Worm (Caenorhabditis elegans) whole organism, young adult: ENCODE results near the gene ztf-29.
A peak's percentile ranks its signal among the peaks of the same experiment; 100 is the strongest.

ENCODE experiments used
- D2030.7 ChIP-seq: fragments of 200-800 bp; sonication (Bioruptor generic); IDR thresholded peaks from 2 replicates; pipeline ENCODE4 v1.3.6; 2022; ENCODE audit warnings: missing genetic modification reagents, missing genetic modification characterization, missing compliant biosample characterization
- F33H1.4 ChIP-seq: fragments of 200-800 bp; sonication (Bioruptor generic); IDR thresholded peaks from 2 replicates; pipeline ENCODE4 v1.3.6; 2022; ENCODE audit warnings: missing genetic modification reagents, missing genetic modification characterization, missing compliant biosample characterization
- F37B4.10 ChIP-seq: fragments of 200-800 bp; sonication (Bioruptor generic); IDR thresholded peaks from 2 replicates; pipeline ENCODE4 v1.3.6; 2022; ENCODE audit warnings: missing genetic modification characterization, missing compliant biosample characterization
- F52B5.7 ChIP-seq: sonication (generic microtip); optimal IDR thresholded peaks from 2 replicates; lab custom pipeline; 2016; ENCODE audit warnings: mild to moderate bottlenecking, missing genetic modification characterization, missing compliant biosample characterization
- aptf-3 ChIP-seq: fragments of 200-800 bp; sonication (Bioruptor generic); IDR thresholded peaks from 2 replicates; pipeline ENCODE4 v1.3.6; 2022; ENCODE audit warnings: missing genetic modification characterization, missing compliant biosample characterization
- atf-7 ChIP-seq: sonication (generic microtip); optimal IDR thresholded peaks from 2 replicates; lab custom pipeline; 2017; ENCODE audit warnings: mild to moderate bottlenecking, missing genetic modification characterization, missing compliant biosample characterization
- attf-5 ChIP-seq: fragments of 200-800 bp; sonication (Bioruptor generic); optimal IDR thresholded peaks from 2 replicates; lab custom pipeline; 2018; ENCODE audit warnings: mild to moderate bottlenecking, missing genetic modification characterization, missing compliant biosample characterization
- attf-6 ChIP-seq: fragments of 200-800 bp; sonication (Bioruptor generic); IDR thresholded peaks from 2 replicates; pipeline ENCODE4 v1.3.6; 2022; ENCODE audit warnings: missing genetic modification reagents, missing genetic modification characterization, missing compliant biosample characterization
- cebp-1 ChIP-seq, 2 experiments: fragments of 200-800 bp in 1 of 2; sonication (Bioruptor generic) in 1 of 2; sonication (generic microtip) in 1 of 2; IDR thresholded peaks in 1 of 2; optimal IDR thresholded peaks in 1 of 2; 2 replicates each; pipeline versions ENCODE4 v1.3.6 to Lab custom; 2017 to 2022; ENCODE audit warnings: missing compliant biosample characterization in 2 of 2, missing genetic modification characterization in 2 of 2, mild to moderate bottlenecking in 1 of 2, missing genetic modification reagents in 1 of 2, moderate library complexity in 1 of 2
- ceh-100 ChIP-seq: fragments of 200-800 bp; sonication (Bioruptor generic); IDR thresholded peaks from 2 replicates; pipeline ENCODE4 v1.3.6; 2022; ENCODE audit warnings: missing genetic modification reagents, missing genetic modification characterization, missing compliant biosample characterization
- ceh-40 ChIP-seq: fragments of 200-800 bp; sonication (Bioruptor generic); IDR thresholded peaks from 2 replicates; pipeline ENCODE4 v1.3.6; 2022; ENCODE audit warnings: missing genetic modification characterization, missing compliant biosample characterization
- ceh-58 ChIP-seq: fragments of 200-800 bp; sonication (Bioruptor generic); IDR thresholded peaks from 2 replicates; pipeline ENCODE4 v1.3.6; 2022; ENCODE audit warnings: missing genetic modification characterization, missing compliant biosample characterization
- ceh-91 ChIP-seq: fragments of 200-800 bp; sonication (Bioruptor generic); IDR thresholded peaks from 2 replicates; pipeline ENCODE4 v1.3.6; 2022; ENCODE audit warnings: missing genetic modification reagents, missing genetic modification characterization, missing compliant biosample characterization
- chd-7 ChIP-seq: sonication (generic microtip); optimal IDR thresholded peaks from 2 replicates; lab custom pipeline; 2016; ENCODE audit warnings: mild to moderate bottlenecking, missing genetic modification characterization, moderate library complexity, missing compliant biosample characterization
- dox-1 ChIP-seq: fragments of 200-800 bp; sonication (Bioruptor generic); IDR thresholded peaks from 2 replicates; pipeline ENCODE4 v1.3.6; 2022; ENCODE audit warnings: missing genetic modification reagents, missing genetic modification characterization, missing compliant biosample characterization
- dpl-1 ChIP-seq: fragments of 150-350 bp; optimal IDR thresholded peaks from 2 replicates; lab custom pipeline; 2014; ENCODE audit warnings: missing biosample characterization, missing genetic modification reagents, missing genetic modification characterization
- efl-1 ChIP-seq: fragments of 150-350 bp; optimal IDR thresholded peaks from 2 replicates; lab custom pipeline; 2014; ENCODE audit warnings: missing biosample characterization, missing genetic modification reagents, missing genetic modification characterization
- hlh-26 ChIP-seq: fragments of 200-800 bp; sonication (Bioruptor generic); conservative IDR thresholded peaks from 2 replicates; pipeline ENCODE4 v1.3.6; 2022; ENCODE audit warnings: missing genetic modification reagents, missing genetic modification characterization, missing compliant biosample characterization
- hmg-1.2 ChIP-seq: fragments of 200-800 bp; sonication (Bioruptor generic); IDR thresholded peaks from 2 replicates; pipeline ENCODE4 v1.3.6; 2022; ENCODE audit warnings: missing genetic modification reagents, missing genetic modification characterization, missing compliant biosample characterization
- hrde-1 ChIP-seq: sonication (generic microtip); optimal IDR thresholded peaks from 2 replicates; lab custom pipeline; 2016; ENCODE audit warnings: missing genetic modification characterization, mild to moderate bottlenecking, missing compliant biosample characterization, moderate library complexity, missing genotype, missing genetic modification reagents, borderline replicate concordance
- hsf-1 ChIP-seq: fragments of 200-800 bp; sonication (Bioruptor generic); IDR thresholded peaks from 2 replicates; pipeline ENCODE4 v1.3.6; 2022; ENCODE audit warnings: missing genetic modification reagents, missing genetic modification characterization, missing compliant biosample characterization
- lsl-1 ChIP-seq: fragments of 200-800 bp; sonication (Bioruptor generic); optimal IDR thresholded peaks from 2 replicates; lab custom pipeline; 2018; ENCODE audit warnings: mild to moderate bottlenecking, missing genetic modification characterization, moderate library complexity, missing compliant biosample characterization
- madf-3 ChIP-seq: fragments of 200-800 bp; sonication (Bioruptor generic); IDR thresholded peaks from 2 replicates; pipeline ENCODE4 v1.3.6; 2022; ENCODE audit warnings: missing genetic modification reagents, missing genetic modification characterization, missing compliant biosample characterization
- madf-6 ChIP-seq: fragments of 200-800 bp; sonication (Bioruptor generic); IDR thresholded peaks from 2 replicates; pipeline ENCODE4 v1.3.6; 2022; ENCODE audit warnings: missing genetic modification reagents, missing genetic modification characterization, missing compliant biosample characterization
- madf-8 ChIP-seq: fragments of 200-800 bp; sonication (Bioruptor generic); conservative IDR thresholded peaks from 2 replicates; pipeline ENCODE4 v1.3.6; 2022; ENCODE audit warnings: missing genetic modification reagents, missing genetic modification characterization, missing compliant biosample characterization
- mcd-1 ChIP-seq: fragments of 200-800 bp; sonication (Bioruptor generic); IDR thresholded peaks from 2 replicates; pipeline ENCODE4 v1.3.6; 2022; ENCODE audit warnings: missing genetic modification reagents, missing genetic modification characterization, missing compliant biosample characterization
- mel-28 ChIP-seq: sonication (generic microtip); optimal IDR thresholded peaks from 2 replicates; lab custom pipeline; 2016; ENCODE audit warnings: borderline replicate concordance, mild to moderate bottlenecking, missing genetic modification characterization, missing compliant biosample characterization
- nfyb-1 ChIP-seq: fragments of 200-800 bp; sonication (Bioruptor generic); IDR thresholded peaks from 2 replicates; pipeline ENCODE4 v1.3.6; 2022; ENCODE audit warnings: missing genetic modification reagents, missing genetic modification characterization, missing compliant biosample characterization
- nhr-90 ChIP-seq: sonication (generic microtip); optimal IDR thresholded peaks from 2 replicates; lab custom pipeline; 2016; ENCODE audit warnings: missing genotype, mild to moderate bottlenecking, missing genetic modification characterization, missing compliant biosample characterization
- pbrm-1 ChIP-seq: fragments of 200-800 bp; sonication (Bioruptor generic); IDR thresholded peaks from 2 replicates; pipeline ENCODE4 v1.3.6; 2022; ENCODE audit warnings: missing genetic modification reagents, missing genetic modification characterization, missing compliant biosample characterization
- rcor-1 ChIP-seq: fragments of 200-800 bp; sonication (Bioruptor generic); IDR thresholded peaks from 2 replicates; pipeline ENCODE4 v1.3.6; 2022; ENCODE audit warnings: missing genetic modification reagents, missing genetic modification characterization, missing compliant biosample characterization
- snpc-3.4 ChIP-seq: sonication (generic microtip); optimal IDR thresholded peaks from 2 replicates; lab custom pipeline; 2017; ENCODE audit warnings: missing genetic modification characterization, mild to moderate bottlenecking, missing compliant biosample characterization, antibody characterized with exemption, moderate library complexity, missing genotype, missing genetic modification reagents
- snpc-4 ChIP-seq, 5 experiments: fragments of 150-350 bp in 1 of 5; sonication (generic microtip) in 4 of 5; optimal IDR thresholded peaks; 2 replicates each; lab custom pipeline; 2014 to 2018; ENCODE audit warnings: missing genetic modification characterization in 5 of 5, missing biosample characterization in 3 of 5, antibody characterized with exemption in 2 of 5, mild to moderate bottlenecking in 2 of 5, missing compliant biosample characterization in 2 of 5, missing genotype in 2 of 5, moderate library complexity in 2 of 5, missing genetic modification reagents in 1 of 5
- tbp1 ChIP-seq: fragments of 200-800 bp; sonication (Bioruptor generic); optimal IDR thresholded peaks from 2 replicates; lab custom pipeline; 2018; ENCODE audit warnings: mild to moderate bottlenecking, missing genetic modification characterization, missing compliant biosample characterization
- tbx-9 ChIP-seq: sonication (generic microtip); optimal IDR thresholded peaks from 2 replicates; lab custom pipeline; 2016; ENCODE audit warnings: borderline replicate concordance, missing genetic modification characterization, inconsistent platforms, missing compliant biosample characterization
- tlf-1 ChIP-seq: fragments of 200-800 bp; sonication (Bioruptor generic); optimal IDR thresholded peaks from 2 replicates; lab custom pipeline; 2018; ENCODE audit warnings: mild to moderate bottlenecking, missing genetic modification characterization, missing compliant biosample characterization
- xnd-1 ChIP-seq: sonication (generic microtip); optimal IDR thresholded peaks from 2 replicates; lab custom pipeline; 2016; ENCODE audit warnings: missing genotype, missing genetic modification reagents, missing genetic modification characterization, missing compliant biosample characterization
- zim-3 ChIP-seq: sonication (generic microtip); optimal IDR thresholded peaks from 2 replicates; lab custom pipeline; 2017; ENCODE audit warnings: mild to moderate bottlenecking, missing genetic modification characterization, moderate library complexity, missing compliant biosample characterization
- ztf-22 ChIP-seq: fragments of 200-800 bp; sonication (Bioruptor generic); optimal IDR thresholded peaks from 2 replicates; lab custom pipeline; 2018; ENCODE audit warnings: mild to moderate bottlenecking, missing genetic modification characterization, moderate library complexity, missing compliant biosample characterization
- ztf-25 ChIP-seq: fragments of 200-800 bp; sonication (Bioruptor generic); IDR thresholded peaks from 2 replicates; pipeline ENCODE4 v1.3.6; 2022; ENCODE audit warnings: missing genetic modification reagents, missing genetic modification characterization, missing compliant biosample characterization
- ztf-3 ChIP-seq: fragments of 200-800 bp; sonication (Bioruptor generic); optimal IDR thresholded peaks from 2 replicates; lab custom pipeline; 2018; ENCODE audit warnings: mild to moderate bottlenecking, missing genetic modification characterization, missing compliant biosample characterization

The ztf-29 gene

DNA sequence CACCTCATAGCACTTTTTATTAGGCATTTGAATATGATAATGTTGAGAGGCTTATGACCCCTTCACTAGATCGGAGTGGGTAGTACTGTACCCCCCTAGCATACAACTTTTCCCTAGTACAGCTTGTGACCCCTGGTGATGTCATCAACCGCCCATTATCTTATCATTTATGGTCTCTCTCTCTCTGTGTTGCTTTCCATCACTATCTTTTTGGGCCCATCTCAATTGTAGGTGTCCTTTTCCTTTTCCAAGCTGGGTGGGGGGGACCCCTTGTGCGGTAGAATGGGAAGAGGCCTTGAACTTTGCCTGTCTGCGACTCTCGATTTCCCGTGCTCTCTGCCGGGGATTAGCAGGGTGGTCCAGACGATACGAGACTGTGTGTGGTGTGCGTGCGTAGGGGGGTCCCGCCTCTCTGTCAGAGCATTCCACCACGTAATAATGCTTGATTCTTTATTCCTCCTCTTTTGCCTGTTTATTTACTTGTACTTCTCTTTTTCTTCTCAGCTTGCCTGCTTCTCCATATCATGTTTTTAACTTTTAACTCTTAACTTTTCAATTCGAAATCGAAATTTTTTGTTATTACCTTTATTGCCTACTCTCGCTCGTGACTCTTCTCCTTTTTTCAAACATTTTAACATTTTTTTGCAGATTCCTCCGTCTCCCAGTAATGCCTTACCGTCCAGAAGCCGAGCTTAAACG lies at the start of gene ztf-29:
TSS of gene ztf-29 (plus strand) at position 649 of the 699 bp plus-strand sequence.
- TF ChIP-seq nfyb-1 (GFP tag; lab: Robert Waterston, UW), result 0 out of 2 replicates have a peak, but pooled peaks have one; percentile 38
- TF ChIP-seq chd-7, result no peak
- peak; percentile 48 for TF ChIP-seq hmg-1.2 (GFP tag; lab: Robert Waterston, UW)
- TF ChIP-seq hlh-26 (GFP tag; lab: Robert Waterston, UW), result no peak
- TF ChIP-seq aptf-3 (GFP tag; lab: Robert Waterston, UW), result no peak
- TF ChIP-seq, all 124 proteins: peak for 2

DNA sequence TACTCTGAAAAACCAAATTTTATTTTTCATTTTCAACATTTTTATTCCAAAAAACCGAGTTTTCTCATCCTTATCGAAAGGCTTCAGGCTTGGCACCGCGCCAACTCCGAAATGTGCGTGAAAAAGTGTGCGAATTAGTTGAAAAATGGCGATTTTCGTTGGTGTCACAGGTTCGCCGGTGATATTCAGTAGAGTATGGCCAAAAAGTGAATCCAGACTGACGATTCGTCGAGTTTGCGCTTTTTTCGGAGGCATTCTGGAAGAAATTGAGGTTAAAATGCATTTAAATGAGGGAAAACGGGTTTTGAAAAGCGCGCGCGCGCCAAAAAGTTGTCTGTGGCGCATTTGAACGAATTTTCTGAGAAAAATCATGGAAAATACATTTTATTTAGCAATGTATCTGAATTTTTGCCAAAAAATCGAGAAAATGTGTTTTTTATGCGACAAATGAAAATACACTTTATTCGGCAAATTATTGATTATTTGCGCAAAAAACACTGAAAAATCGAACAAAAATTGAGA lies 37.4 kb upstream of the ztf-29 start, which contains the start of the genes Y66D12A.16 and such-1:
TSS of gene Y66D12A.16 (plus strand) at position 51 of the 522 bp plus-strand sequence.
TSS of gene such-1 (minus strand) at position 256 of the 522 bp plus-strand sequence.
- TF ChIP-seq attf-5, result no peak
- no peak for TF ChIP-seq snpc-4 (GFP tag; optimal IDR thresholded peaks at IDR 0.05; lab: Kevin White, UChicago)
- no peak for TF ChIP-seq snpc-4 (tag; optimal IDR thresholded peaks at IDR 0.05; lab: Kevin White, UChicago)
- no peak for TF ChIP-seq ztf-25 (GFP tag; lab: Robert Waterston, UW)
- peak; percentile 73 for TF ChIP-seq madf-8 (GFP tag; lab: Robert Waterston, UW)
- peak; percentile 12; the same call in 1 of the 2 replicates for TF ChIP-seq D2030.7 (GFP tag; lab: Robert Waterston, UW)
- TF ChIP-seq dpl-1, result peak; percentile 48
- TF ChIP-seq efl-1 (GFP tag; lab: Kevin White, UChicago), result peak; percentile 74
- TF ChIP-seq ceh-91, result peak; percentile 39; the same call in 1 of the 2 replicates
- peak; percentile 67; the same call in 1 of the 2 replicates for TF ChIP-seq hsf-1
- TF ChIP-seq F33H1.4 (GFP tag; lab: Robert Waterston, UW), result peak; percentile 31
- no peak for TF ChIP-seq ztf-22
- peak; percentile 86 for TF ChIP-seq madf-6 (GFP tag; lab: Robert Waterston, UW)
- TF ChIP-seq, all 124 proteins: peak for 8

DNA sequence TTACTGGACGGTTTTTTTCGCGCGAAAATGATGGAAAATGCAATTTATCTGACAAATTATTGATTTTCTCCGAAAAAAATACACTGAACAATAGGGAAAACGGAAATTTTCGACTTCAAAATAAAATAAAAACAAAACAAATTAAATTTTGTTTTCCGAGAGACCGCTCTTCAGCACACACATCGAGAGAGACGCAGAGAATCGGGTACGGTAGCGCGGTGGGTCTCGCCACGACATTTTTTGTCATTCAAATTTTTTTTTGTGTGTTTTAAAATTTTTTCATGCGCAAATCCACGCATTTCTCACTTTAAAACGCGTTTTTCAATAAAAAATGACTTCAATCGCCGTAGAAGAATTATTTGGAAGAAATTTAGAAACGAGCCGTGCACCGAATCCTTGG lies 36.9 kb upstream of the ztf-29 start:
- TF ChIP-seq hlh-26 (GFP tag; lab: Robert Waterston, UW), result no peak
- peak; percentile 97 for TF ChIP-seq F33H1.4 (GFP tag; lab: Robert Waterston, UW)
- peak; percentile 31 for TF ChIP-seq tlf-1 (GFP tag; lab: Kevin White, UChicago)
- peak; percentile 96 for TF ChIP-seq lsl-1
- no peak for TF ChIP-seq ceh-58 (GFP tag; lab: Robert Waterston, UW)
- no peak for TF ChIP-seq nhr-90 (tag; lab: Kevin White, UChicago)
- TF ChIP-seq tbx-9, result no peak
- TF ChIP-seq madf-6 (GFP tag; lab: Robert Waterston, UW), result peak; percentile 96
- no peak for TF ChIP-seq atf-7 (tag; lab: Kevin White, UChicago)
- TF ChIP-seq hmg-1.2 (GFP tag; lab: Robert Waterston, UW), result peak; percentile 94
- peak; percentile 42; the same call in 1 of the 2 replicates for TF ChIP-seq dox-1
- TF ChIP-seq nfyb-1 (GFP tag; lab: Robert Waterston, UW), result no peak; the same call in 1 of the 2 replicates
- TF ChIP-seq ztf-3 (GFP tag; lab: Kevin White, UChicago), result no peak
- no peak for TF ChIP-seq zim-3
- peak; percentile 83 for TF ChIP-seq madf-8 (GFP tag; lab: Robert Waterston, UW)
- no peak for TF ChIP-seq F37B4.10 (GFP tag; lab: Robert Waterston, UW)
- TF ChIP-seq hrde-1 (tag; lab: Kevin White, UChicago), result no peak
- no peak for TF ChIP-seq mel-28 (tag; lab: Kevin White, UChicago)
- 0 out of 2 replicates have a peak, but pooled peaks have one; percentile 21 for TF ChIP-seq rcor-1 (GFP tag; lab: Robert Waterston, UW)
- no peak for TF ChIP-seq cebp-1 (GFP tag; IDR thresholded peaks at IDR 0.05; lab: Robert Waterston, UW)
- TF ChIP-seq cebp-1 (tag; optimal IDR thresholded peaks at IDR 0.05; lab: Kevin White, UChicago), result no peak
- TF ChIP-seq mcd-1 (GFP tag; lab: Robert Waterston, UW), result peak; percentile 65
- no peak for TF ChIP-seq ceh-40 (GFP tag; lab: Robert Waterston, UW)
- peak; percentile 83 for TF ChIP-seq xnd-1
- peak; percentile 31 for TF ChIP-seq snpc-3.4
- no peak for TF ChIP-seq F52B5.7 (tag; lab: Kevin White, UChicago)
- 0 out of 2 replicates have a peak, but pooled peaks have one; percentile 73 for TF ChIP-seq madf-3
- peak; percentile 52; the same call in 1 of the 2 replicates for TF ChIP-seq ceh-100 (GFP tag; lab: Robert Waterston, UW)
- TF ChIP-seq pbrm-1, result peak; percentile 39; the same call in 1 of the 2 replicates
- no peak for TF ChIP-seq attf-6
- peak; percentile 17 for TF ChIP-seq tbp1 (GFP tag; lab: Kevin White, UChicago)
